Worm (Caenorhabditis elegans): ENCODE results near the gene W02H5.2.

W02H5.2 gene

ce11 chrV:2672603-2673002 lies 33.5 kb downstream of the W02H5.2 start, which contains the start of gene W02G9.3:
Gene W02G9.3 (plus strand): TSS chrV:2672986.
- TF ChIP-seq ceh-31 (tag; optimal IDR thresholded peaks at IDR 0.05) (peak; percentile 80), sdc-2 (tag; optimal IDR thresholded peaks at IDR 0.05) (no peak), fkh-6 (tag; optimal IDR thresholded peaks at IDR 0.05) (no peak), elt-2 (tag; optimal IDR thresholded peaks at IDR 0.05) (peak; percentile 17), zip-5 (tag; optimal IDR thresholded peaks at IDR 0.05) (peak; percentile 25), ets-4 (tag; optimal IDR thresholded peaks at IDR 0.05) (peak; percentile 39), ttx-3 (tag; optimal IDR thresholded peaks at IDR 0.05) (peak; percentile 51), syd-9 (tag; optimal IDR thresholded peaks at IDR 0.05) (no peak), unc-55 (GFP tag; optimal IDR thresholded peaks at IDR 0.05) (peak; percentile 13), unc-3 (GFP tag; conservative IDR thresholded peaks at IDR 0.05) (no peak), unc-3 (tag; optimal IDR thresholded peaks at IDR 0.05) (no peak), unc-42 (tag; optimal IDR thresholded peaks at IDR 0.05) (peak; percentile 85), ceh-19 (GFP tag; optimal IDR thresholded peaks at IDR 0.05) (no peak), pag-3 (tag; optimal IDR thresholded peaks at IDR 0.05; ENCODE audit: borderline replicate concordance) (no peak), ceh-14 (tag; optimal IDR thresholded peaks at IDR 0.05) (peak; percentile 92), nfya-1 (tag; optimal IDR thresholded peaks at IDR 0.05) (peak; percentile 48), F13H6.1 (tag; optimal IDR thresholded peaks at IDR 0.05) (no peak), tbx-2 (tag; optimal IDR thresholded peaks at IDR 0.05) (peak; percentile 45), ceh-18 (tag; optimal IDR thresholded peaks at IDR 0.05) (peak; percentile 46), ceh-2 (tag; optimal IDR thresholded peaks at IDR 0.05) (peak; percentile 51), sox-2 (GFP tag; IDR thresholded peaks at IDR 0.05) (no peak), dmd-4 (tag; optimal IDR thresholded peaks at IDR 0.05; ENCODE audit: borderline replicate concordance) (peak; percentile 6), rnt-1 (tag; optimal IDR thresholded peaks at IDR 0.05) (no peak), ahr-1 (tag; optimal IDR thresholded peaks at IDR 0.05) (no peak)

ce11 chrV:2673807-2674206 lies 34.7 kb downstream of the W02H5.2 start:
- no peak for TF ChIP-seq npax-4 (tag; optimal IDR thresholded peaks at IDR 0.05)
- peak; percentile 41 for TF ChIP-seq C08G9.2 (tag; optimal IDR thresholded peaks at IDR 0.05)
- no peak for TF ChIP-seq hlh-15 (tag; optimal IDR thresholded peaks at IDR 0.05)
- peak; percentile 58 for TF ChIP-seq sdc-2 (tag; optimal IDR thresholded peaks at IDR 0.05)
- TF ChIP-seq hlh-6 (tag; optimal IDR thresholded peaks at IDR 0.05), result peak; percentile 45
- peak; percentile 58 for TF ChIP-seq K09A11.1 (tag; optimal IDR thresholded peaks at IDR 0.05; ENCODE audit: insufficient read depth)
- TF ChIP-seq pha-2 (tag; optimal IDR thresholded peaks at IDR 0.05), result no peak
- TF ChIP-seq K02D7.2 (tag; optimal IDR thresholded peaks at IDR 0.05), result no peak
- no peak for TF ChIP-seq ets-4 (tag; optimal IDR thresholded peaks at IDR 0.05)
- TF ChIP-seq ceh-45 (GFP tag; IDR thresholded peaks at IDR 0.05), result no peak
- TF ChIP-seq F13H6.1 (tag; optimal IDR thresholded peaks at IDR 0.05), result no peak
- TF ChIP-seq tbx-7 (tag; optimal IDR thresholded peaks at IDR 0.05), result no peak
- TF ChIP-seq pqm-1 (tag; optimal IDR thresholded peaks at IDR 0.05), result no peak
- peak; percentile 25 for TF ChIP-seq ceh-14 (tag; optimal IDR thresholded peaks at IDR 0.05)
- no peak for TF ChIP-seq ceh-30 (tag; optimal IDR thresholded peaks at IDR 0.05)
- no peak for TF ChIP-seq ama-1 (optimal IDR thresholded peaks at IDR 0.05)
- TF ChIP-seq odd-2 (tag; optimal IDR thresholded peaks at IDR 0.05), result no peak
- TF ChIP-seq fkh-6 (tag; optimal IDR thresholded peaks at IDR 0.05), result peak; percentile 51
- no peak for TF ChIP-seq madf-2 (tag; optimal IDR thresholded peaks at IDR 0.05)
- peak; percentile 23 for TF ChIP-seq ceh-2 (tag; optimal IDR thresholded peaks at IDR 0.05)
- peak; percentile 17 for TF ChIP-seq pat-9 (tag; optimal IDR thresholded peaks at IDR 0.05)
- no peak for TF ChIP-seq ceh-22 (tag; optimal IDR thresholded peaks at IDR 0.05)
- no peak for TF ChIP-seq zip-5 (tag; optimal IDR thresholded peaks at IDR 0.05)
- no peak for TF ChIP-seq fax-1 (tag; optimal IDR thresholded peaks at IDR 0.05)
- peak; percentile 73 for TF ChIP-seq nhr-232 (tag; optimal IDR thresholded peaks at IDR 0.05)
- no peak for TF ChIP-seq eyg-1 (tag; optimal IDR thresholded peaks at IDR 0.05)
- TF ChIP-seq dve-1 (tag; optimal IDR thresholded peaks at IDR 0.05), result no peak
- no peak for TF ChIP-seq hlh-13 (GFP tag; optimal IDR thresholded peaks at IDR 0.05)
- TF ChIP-seq sox-2 (GFP tag; IDR thresholded peaks at IDR 0.05), result no peak; the same call in 1 of the 2 replicates
- TF ChIP-seq unc-86 (tag; optimal IDR thresholded peaks at IDR 0.05), result peak; percentile 35
- TF ChIP-seq rnt-1 (tag; optimal IDR thresholded peaks at IDR 0.05), result no peak
- peak; percentile 7 for TF ChIP-seq ceh-18 (tag; optimal IDR thresholded peaks at IDR 0.05)
- peak; percentile 11 for TF ChIP-seq tbx-2 (tag; optimal IDR thresholded peaks at IDR 0.05)
- no peak for TF ChIP-seq syd-9 (tag; optimal IDR thresholded peaks at IDR 0.05)
- no peak for TF ChIP-seq mec-3 (tag; optimal IDR thresholded peaks at IDR 0.05; ENCODE audit: borderline replicate concordance)
- no peak for TF ChIP-seq hlh-8 (tag; optimal IDR thresholded peaks at IDR 0.05)
- TF ChIP-seq ceh-31 (tag; optimal IDR thresholded peaks at IDR 0.05), result peak; percentile 15
- no peak for TF ChIP-seq unc-42 (tag; optimal IDR thresholded peaks at IDR 0.05)
- TF ChIP-seq hlh-30 (tag; optimal IDR thresholded peaks at IDR 0.05; ENCODE audit: insufficient read depth), result no peak
- TF ChIP-seq che-1 (tag; optimal IDR thresholded peaks at IDR 0.05), result peak; percentile 64
- no peak for TF ChIP-seq pag-3 (tag; optimal IDR thresholded peaks at IDR 0.05; ENCODE audit: borderline replicate concordance)
